Worm (Caenorhabditis elegans) whole organism, mixed stage, embryonic: ENCODE results near the gene orc-2.

Source experiments
- ceh-39 ChIP-seq: fragments of 150-350 bp; optimal IDR thresholded peaks from 2 replicates; lab custom pipeline; 2014; ENCODE audit warnings: missing biosample characterization, missing genetic modification characterization
- elt-3 ChIP-seq: fragments of 150-350 bp; optimal IDR thresholded peaks from 2 replicates; lab custom pipeline; 2014; ENCODE audit warnings: missing biosample characterization, missing genetic modification characterization
- lin-13 ChIP-seq: fragments of 150-350 bp; optimal IDR thresholded peaks from 2 replicates; lab custom pipeline; 2014; ENCODE audit warnings: missing biosample characterization, missing genetic modification characterization
- mab-5 ChIP-seq: fragments of 150-350 bp; optimal IDR thresholded peaks from 2 replicates; lab custom pipeline; 2014; ENCODE audit warnings: missing biosample characterization, missing genetic modification characterization
- mls-2 ChIP-seq: sonication (generic microtip); optimal IDR thresholded peaks from 2 replicates; lab custom pipeline; 2016; ENCODE audit warnings: mild to moderate bottlenecking, missing genetic modification characterization, moderate library complexity, missing compliant biosample characterization
- nhr-12 ChIP-seq: fragments of 150-350 bp; optimal IDR thresholded peaks from 2 replicates; lab custom pipeline; 2014; ENCODE audit warnings: missing biosample characterization, missing genetic modification characterization
- nhr-2 ChIP-seq: fragments of 150-350 bp; optimal IDR thresholded peaks from 2 replicates; lab custom pipeline; 2014; ENCODE audit warnings: missing biosample characterization, missing genetic modification characterization
- nhr-237 ChIP-seq: fragments of 150-350 bp; optimal IDR thresholded peaks from 2 replicates; lab custom pipeline; 2014; ENCODE audit warnings: missing biosample characterization, missing genetic modification characterization
- snpc-4 ChIP-seq: fragments of 150-350 bp; optimal IDR thresholded peaks from 2 replicates; lab custom pipeline; 2014; ENCODE audit warnings: missing biosample characterization, missing genetic modification characterization
- unc-62 ChIP-seq: fragments of 150-350 bp; optimal IDR thresholded peaks from 2 replicates; lab custom pipeline; 2014; ENCODE audit warnings: missing biosample characterization, missing genetic modification reagents, missing genetic modification characterization
- ztf-11 ChIP-seq: fragments of 150-350 bp; optimal IDR thresholded peaks from 2 replicates; lab custom pipeline; 2014; ENCODE audit warnings: missing biosample characterization, missing genetic modification characterization

ce11 chrII:10894996-10895395 lies 21.3 kb downstream of the orc-2 start, which contains the start of gene sra-10:
- TF ChIP-seq unc-62 (GFP tag; lab: Kevin White, UChicago) (no peak), nhr-237 (tag; lab: Kevin White, UChicago) (no peak), ztf-11 (tag; lab: Kevin White, UChicago) (no peak), snpc-4 (no peak), mab-5 (tag; lab: Kevin White, UChicago) (no peak), lin-13 (no peak), mls-2 (tag; lab: Kevin White, UChicago) (no peak), ceh-39 (tag; lab: Kevin White, UChicago) (no peak), elt-3 (tag; lab: Kevin White, UChicago) (no peak), nhr-2 (tag; lab: Kevin White, UChicago) (no peak), nhr-12 (no peak)
